Fruit fly (Drosophila melanogaster): ENCODE data around the gene CG15385.

Gene CG15385

dm6 chr2L:2221649-2222150, 9.3 kb upstream of the CG15385 start (continued):
- TF ChIP-seq Xrp1 (GFP tag; IDR thresholded peaks at IDR 0.05) (peak; percentile 98), CG8359 (GFP tag; optimal IDR thresholded peaks at IDR 0.05; ENCODE audit: borderline replicate concordance) (peak; percentile 75), chm (GFP tag; IDR thresholded peaks at IDR 0.05) (peak; percentile 98), CG8944 (GFP tag; optimal IDR thresholded peaks at IDR 0.05) (peak; percentile 94), scrt (GFP tag; optimal IDR thresholded peaks at IDR 0.05) (peak; percentile 89), CG2116 (GFP tag; optimal IDR thresholded peaks at IDR 0.05) (peak; percentile 89), CG4282 (GFP tag; optimal IDR thresholded peaks at IDR 0.05) (peak; percentile 86), CG1603 (tag; optimal IDR thresholded peaks at IDR 0.05) (peak; percentile 96), trem (tag; optimal IDR thresholded peaks at IDR 0.05) (peak; percentile 88), CG31388 (GFP tag; optimal IDR thresholded peaks at IDR 0.05) (peak; percentile 85), Nf-YC (tag; optimal IDR thresholded peaks at IDR 0.05) (peak; percentile 83), nerfin-1 (tag; optimal IDR thresholded peaks at IDR 0.05) (peak; percentile 88), pzg (GFP tag; optimal IDR thresholded peaks at IDR 0.05) (peak; percentile 26), tin (GFP tag; optimal IDR thresholded peaks at IDR 0.05) (peak; percentile 93), HLH4C (GFP tag; IDR thresholded peaks at IDR 0.05; ENCODE audit: partially characterized antibody) (no peak), Jarid2 (GFP tag; optimal IDR thresholded peaks at IDR 0.05) (peak; percentile 68), CG3838 (GFP tag; optimal IDR thresholded peaks at IDR 0.05) (peak; percentile 83), CG8478 (optimal IDR thresholded peaks at IDR 0.05) (no peak), CG14667 (GFP tag; IDR thresholded peaks at IDR 0.05) (peak; percentile 96), cwo (GFP tag; optimal IDR thresholded peaks at IDR 0.05) (peak; percentile 91), klu (GFP tag; IDR thresholded peaks at IDR 0.05) (peak; percentile 95), fru (optimal IDR thresholded peaks at IDR 0.05) (no peak), B-H1 (GFP tag; IDR thresholded peaks at IDR 0.05) (peak; percentile 97), CG1792 (GFP tag; optimal IDR thresholded peaks at IDR 0.05) (peak; percentile 91), CG5245 (GFP tag; optimal IDR thresholded peaks at IDR 0.05) (peak; percentile 92), CG13775 (GFP tag; optimal IDR thresholded peaks at IDR 0.05) (peak; percentile 94), cato (GFP tag; optimal IDR thresholded peaks at IDR 0.05; ENCODE audit: borderline replicate concordance) (peak; percentile 92), Lim3 (GFP tag; IDR thresholded peaks at IDR 0.05) (peak; percentile 81), CG18764 (GFP tag; optimal IDR thresholded peaks at IDR 0.05) (peak; percentile 93), Oaz (GFP tag; IDR thresholded peaks at IDR 0.05) (peak; percentile 96), CG3407 (GFP tag; optimal IDR thresholded peaks at IDR 0.05) (peak; percentile 92), ab (GFP tag; optimal IDR thresholded peaks at IDR 0.05) (peak; percentile 93), Sin3A (optimal IDR thresholded peaks at IDR 0.05) (no peak), NFAT (GFP tag; IDR thresholded peaks at IDR 0.05) (peak; percentile 98), CG11696 (GFP tag; IDR thresholded peaks at IDR 0.05) (peak; percentile 94), Med (GFP tag) (peak; percentile 99), CG17359 (tag; optimal IDR thresholded peaks at IDR 0.05) (peak; percentile 96), vfl (GFP tag; optimal IDR thresholded peaks at IDR 0.05) (peak; percentile 96), Hmr (GFP tag; optimal IDR thresholded peaks at IDR 0.05) (peak; percentile 99), ac (GFP tag; optimal IDR thresholded peaks at IDR 0.05) (peak; percentile 75), nom (GFP tag; optimal IDR thresholded peaks at IDR 0.05) (peak; percentile 96), CG14050 (GFP tag; IDR thresholded peaks at IDR 0.05) (peak; percentile 97), CG6854 (GFP tag; optimal IDR thresholded peaks at IDR 0.05) (peak; percentile 94), gsb-n (tag; optimal IDR thresholded peaks at IDR 0.05) (peak; percentile 92), Gug (GFP tag; IDR thresholded peaks at IDR 0.05) (peak; percentile 94), bab2 (GFP tag; optimal IDR thresholded peaks at IDR 0.05) (peak; percentile 93), Sry-β (GFP tag; optimal IDR thresholded peaks at IDR 0.05) (peak; percentile 40), eyg (GFP tag; optimal IDR thresholded peaks at IDR 0.05) (peak; percentile 92), CG15479 (GFP tag; optimal IDR thresholded peaks at IDR 0.05) (peak; percentile 75), CG7745 (tag; optimal IDR thresholded peaks at IDR 0.05) (peak; percentile 57), Awh (GFP tag; IDR thresholded peaks at IDR 0.05) (peak; percentile 97), Atf3 (GFP tag; optimal IDR thresholded peaks at IDR 0.05) (peak; percentile 92)
